Fruit fly (Drosophila melanogaster) whole organism, wandering third instar larva: Measurements from ENCODE around the gene CG9961.

ENCODE experiments used
- Myc ChIP-seq: fragments of >200 bp; optimal IDR thresholded peaks from 2 replicates; lab custom pipeline; 2017
- br ChIP-seq: fragments of 200-800 bp; sonication (Bioruptor generic); optimal IDR thresholded peaks from 2 replicates; lab custom pipeline; 2016; ENCODE audit warnings: missing biosample characterization, missing genetic modification characterization
- h ChIP-seq: fragments of 200-800 bp; sonication (Bioruptor generic); optimal IDR thresholded peaks from 3 replicates; lab custom pipeline; 2016; ENCODE audit warnings: missing biosample characterization, mild to moderate bottlenecking, missing genetic modification characterization
- tai ChIP-seq: sonication (Bioruptor generic); optimal IDR thresholded peaks from 2 replicates; lab custom pipeline; 2016; ENCODE audit warnings: missing biosample characterization, missing genetic modification characterization

DNA sequence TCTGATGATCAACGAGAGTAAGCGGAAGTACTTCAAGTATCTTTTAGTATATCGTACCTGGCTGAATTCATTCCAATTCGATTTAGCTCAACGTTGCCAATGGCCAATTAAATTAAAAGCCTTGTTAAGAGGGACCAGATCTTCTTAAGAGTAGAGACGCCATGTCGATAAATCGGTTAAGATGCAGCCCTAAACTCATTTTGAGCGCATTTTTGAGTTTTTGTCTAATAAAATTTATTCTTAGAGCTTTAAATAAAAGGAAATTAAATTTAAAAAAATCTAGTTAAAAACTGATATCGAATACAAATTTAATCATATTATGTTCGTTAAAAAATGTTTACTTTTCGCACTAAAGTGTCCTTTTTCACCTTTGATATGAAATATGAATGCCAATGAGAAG lies 48.4 kb downstream of the CG9961 start, which contains the start of gene Trf5:
- TF ChIP-seq Myc (lab: Kevin White, UChicago) = no peak
- no peak for TF ChIP-seq tai
- TF ChIP-seq h (GFP tag; lab: Kevin White, UChicago) = no peak
- no peak for TF ChIP-seq br
